Worm (Caenorhabditis elegans) whole organism, mixed stage, embryonic: ENCODE measurements around the gene let-721.

Source experiments
- M03D4.4 ChIP-seq: sonication (generic microtip); optimal IDR thresholded peaks from 2 replicates; lab custom pipeline; 2017; ENCODE audit warnings: mild to moderate bottlenecking, missing genetic modification characterization, missing compliant biosample characterization
- bed-3 ChIP-seq: fragments of 200-800 bp; sonication (Bioruptor generic); optimal IDR thresholded peaks from 3 replicates; lab custom pipeline; 2018; ENCODE audit warnings: mild to moderate bottlenecking, missing genetic modification characterization, moderate library complexity, missing compliant biosample characterization
- blmp-1 ChIP-seq: fragments of 150-350 bp; optimal IDR thresholded peaks from 2 replicates; lab custom pipeline; 2014; ENCODE audit warnings: missing biosample characterization, missing genetic modification characterization
- ceh-39 ChIP-seq: fragments of 150-350 bp; optimal IDR thresholded peaks from 2 replicates; lab custom pipeline; 2014; ENCODE audit warnings: missing biosample characterization, missing genetic modification characterization
- ceh-43 ChIP-seq: fragments of 200-800 bp; sonication (Bioruptor generic); optimal IDR thresholded peaks from 2 replicates; lab custom pipeline; 2018; ENCODE audit warnings: mild to moderate bottlenecking, missing genetic modification characterization, moderate library complexity, missing compliant biosample characterization
- ceh-83 ChIP-seq: fragments of 200-800 bp; sonication (Bioruptor generic); optimal IDR thresholded peaks from 2 replicates; lab custom pipeline; 2018; ENCODE audit warnings: mild to moderate bottlenecking, missing genetic modification characterization, missing compliant biosample characterization
- ces-1 ChIP-seq: fragments of 150-350 bp; optimal IDR thresholded peaks from 2 replicates; lab custom pipeline; 2014; ENCODE audit warnings: missing biosample characterization, missing genetic modification reagents, missing genetic modification characterization
- cnd-1 ChIP-seq: fragments of 200-800 bp; sonication (Bioruptor generic); optimal IDR thresholded peaks from 2 replicates; lab custom pipeline; 2018; ENCODE audit warnings: mild to moderate bottlenecking, missing genetic modification characterization, missing compliant biosample characterization
- drap-1 ChIP-seq: fragments of 200-800 bp; sonication (Bioruptor generic); optimal IDR thresholded peaks from 3 replicates; lab custom pipeline; 2018; ENCODE audit warnings: mild to moderate bottlenecking, missing genetic modification characterization, missing compliant biosample characterization
- elt-1 ChIP-seq: sonication (generic microtip); optimal IDR thresholded peaks from 2 replicates; lab custom pipeline; 2017; ENCODE audit warnings: missing genetic modification characterization, mild to moderate bottlenecking, missing compliant biosample characterization, antibody characterized with exemption, moderate library complexity, borderline replicate concordance; ENCODE audit not compliant: insufficient read depth
- elt-3 ChIP-seq: fragments of 150-350 bp; optimal IDR thresholded peaks from 2 replicates; lab custom pipeline; 2014; ENCODE audit warnings: missing biosample characterization, missing genetic modification characterization
- flh-1 ChIP-seq: fragments of 200-800 bp; sonication (Bioruptor generic); optimal IDR thresholded peaks from 2 replicates; lab custom pipeline; 2018; ENCODE audit warnings: mild to moderate bottlenecking, missing genetic modification characterization, moderate library complexity, missing compliant biosample characterization
- ham-2 ChIP-seq: fragments of 200-800 bp; sonication (Bioruptor generic); optimal IDR thresholded peaks from 2 replicates; lab custom pipeline; 2018; ENCODE audit warnings: mild to moderate bottlenecking, missing genetic modification characterization, missing compliant biosample characterization
- hlh-1 ChIP-seq: fragments of 150-350 bp; optimal IDR thresholded peaks from 2 replicates; lab custom pipeline; 2014; ENCODE audit warnings: missing biosample characterization, missing genetic modification reagents, missing genetic modification characterization
- lin-13 ChIP-seq: fragments of 150-350 bp; optimal IDR thresholded peaks from 2 replicates; lab custom pipeline; 2014; ENCODE audit warnings: missing biosample characterization, missing genetic modification characterization
- lin-32 ChIP-seq: fragments of 200-800 bp; sonication (Bioruptor generic); optimal IDR thresholded peaks from 2 replicates; lab custom pipeline; 2018; ENCODE audit warnings: mild to moderate bottlenecking, missing genetic modification characterization, missing compliant biosample characterization
- lsy-2 ChIP-seq: fragments of 150-350 bp; optimal IDR thresholded peaks from 2 replicates; lab custom pipeline; 2014; ENCODE audit warnings: missing biosample characterization, missing genetic modification characterization
- mep-1 ChIP-seq: fragments of 150-350 bp; optimal IDR thresholded peaks from 2 replicates; lab custom pipeline; 2017; ENCODE audit warnings: missing biosample characterization, missing genetic modification reagents, missing genetic modification characterization, inconsistent platforms
- mls-2 ChIP-seq: sonication (generic microtip); optimal IDR thresholded peaks from 2 replicates; lab custom pipeline; 2016; ENCODE audit warnings: mild to moderate bottlenecking, missing genetic modification characterization, moderate library complexity, missing compliant biosample characterization
- nhr-12 ChIP-seq: fragments of 150-350 bp; optimal IDR thresholded peaks from 2 replicates; lab custom pipeline; 2014; ENCODE audit warnings: missing biosample characterization, missing genetic modification characterization
- nhr-2 ChIP-seq: fragments of 150-350 bp; optimal IDR thresholded peaks from 2 replicates; lab custom pipeline; 2014; ENCODE audit warnings: missing biosample characterization, missing genetic modification characterization
- nhr-237 ChIP-seq: fragments of 150-350 bp; optimal IDR thresholded peaks from 2 replicates; lab custom pipeline; 2014; ENCODE audit warnings: missing biosample characterization, missing genetic modification characterization
- nhr-28 ChIP-seq: fragments of 150-350 bp; optimal IDR thresholded peaks from 2 replicates; lab custom pipeline; 2014; ENCODE audit warnings: missing biosample characterization, missing genetic modification characterization
- pha-4 ChIP-seq: fragments of 150-350 bp; optimal IDR thresholded peaks from 2 replicates; lab custom pipeline; 2018; ENCODE audit warnings: missing biosample characterization, missing genetic modification reagents, missing genetic modification characterization
- sem-2 ChIP-seq: fragments of 200-800 bp; sonication (Bioruptor generic); optimal IDR thresholded peaks from 2 replicates; lab custom pipeline; 2018; ENCODE audit warnings: mild to moderate bottlenecking, missing genetic modification characterization, missing compliant biosample characterization
- snpc-4 ChIP-seq: fragments of 150-350 bp; optimal IDR thresholded peaks from 2 replicates; lab custom pipeline; 2014; ENCODE audit warnings: missing biosample characterization, missing genetic modification characterization
- tbx-8 ChIP-seq: fragments of 200-800 bp; sonication (Bioruptor generic); optimal IDR thresholded peaks from 2 replicates; lab custom pipeline; 2018; ENCODE audit warnings: mild to moderate bottlenecking, missing genetic modification characterization, moderate library complexity, missing compliant biosample characterization
- unc-120 ChIP-seq: sonication (generic microtip); optimal IDR thresholded peaks from 2 replicates; lab custom pipeline; 2017; ENCODE audit warnings: missing genetic modification characterization, missing compliant biosample characterization; ENCODE audit not compliant: poor library complexity, severe bottlenecking
- unc-39 ChIP-seq: fragments of 150-350 bp; optimal IDR thresholded peaks from 2 replicates; lab custom pipeline; 2014; ENCODE audit warnings: missing biosample characterization, missing genetic modification characterization
- zip-8 ChIP-seq: fragments of 150-350 bp; optimal IDR thresholded peaks from 2 replicates; lab custom pipeline; 2014; ENCODE audit warnings: missing biosample characterization, missing genetic modification characterization
- ztf-11 ChIP-seq: fragments of 150-350 bp; optimal IDR thresholded peaks from 2 replicates; lab custom pipeline; 2014; ENCODE audit warnings: missing biosample characterization, missing genetic modification characterization

Gene let-721

ce11 chrIII:6452683-6453082 is 6.0 kb upstream of the let-721 start:
- peak; percentile 63 for TF ChIP-seq hlh-1 (tag; lab: Kevin White, UChicago)
- peak; percentile 17 for TF ChIP-seq lin-13 (tag; lab: Kevin White, UChicago)
- TF ChIP-seq lsy-2, result peak; percentile 24
- peak; percentile 65 for TF ChIP-seq mep-1 (tag; lab: Kevin White, UChicago)
- TF ChIP-seq ceh-39 (tag; lab: Kevin White, UChicago), result peak; percentile 47
- TF ChIP-seq M03D4.4 (tag; lab: Kevin White, UChicago), result no peak
- TF ChIP-seq, all 35 proteins: peak for 5

ce11 chrIII:6452278-6452677 is 5.6 kb upstream of the let-721 start, which contains the start of gene set-1:
Gene set-1, minus strand, starts transcription at chrIII:6452378.
- TF ChIP-seq flh-1 (GFP tag; lab: Kevin White, UChicago) (no peak), cnd-1 (tag; lab: Kevin White, UChicago) (no peak), nhr-2 (tag; lab: Kevin White, UChicago) (no peak), ceh-83 (GFP tag; lab: Kevin White, UChicago) (no peak), hlh-1 (tag; lab: Kevin White, UChicago) (no peak)

ce11 chrIII:6450596-6450995 is 3.9 kb upstream of the let-721 start, which contains the start of gene T26A5.6:
Gene T26A5.6, minus strand, starts transcription at chrIII:6450696.
- TF ChIP-seq ztf-11 (tag; lab: Kevin White, UChicago), result no peak
- no peak for TF ChIP-seq nhr-28 (tag; lab: Kevin White, UChicago)
- no peak for TF ChIP-seq ceh-43
- no peak for TF ChIP-seq mls-2 (tag; lab: Kevin White, UChicago)
- TF ChIP-seq lin-32 (GFP tag; lab: Kevin White, UChicago), result no peak
- TF ChIP-seq elt-3 (tag; lab: Kevin White, UChicago), result no peak
- TF ChIP-seq nhr-12, result no peak
- TF ChIP-seq pha-4 (tag; lab: Kevin White, UChicago), result no peak
- no peak for TF ChIP-seq nhr-2 (tag; lab: Kevin White, UChicago)
- TF ChIP-seq unc-120 (tag; lab: Kevin White, UChicago), result no peak
- no peak for TF ChIP-seq M03D4.4 (tag; lab: Kevin White, UChicago)
- TF ChIP-seq nhr-237 (tag; lab: Kevin White, UChicago), result no peak
- no peak for TF ChIP-seq flh-1 (GFP tag; lab: Kevin White, UChicago)
- no peak for TF ChIP-seq unc-39 (tag; lab: Kevin White, UChicago)
- no peak for TF ChIP-seq ham-2 (GFP tag; lab: Kevin White, UChicago)
- TF ChIP-seq mep-1 (tag; lab: Kevin White, UChicago), result no peak

ce11 chrIII:6449854-6450253 is 3.1 kb upstream of the let-721 start:
- TF ChIP-seq snpc-4, result no peak
- no peak for TF ChIP-seq drap-1 (GFP tag; lab: Kevin White, UChicago)
- no peak for TF ChIP-seq ces-1 (GFP tag; lab: Kevin White, UChicago)
- no peak for TF ChIP-seq cnd-1 (tag; lab: Kevin White, UChicago)
- TF ChIP-seq, all 35 proteins: peak for 0

- peak; percentile 10 for TF ChIP-seq nhr-237 (tag; lab: Kevin White, UChicago)
- TF ChIP-seq lin-13 (tag; lab: Kevin White, UChicago), result no peak
- TF ChIP-seq zip-8 (tag; lab: Kevin White, UChicago), result peak; percentile 27
- TF ChIP-seq bed-3, result no peak
- TF ChIP-seq cnd-1 (tag; lab: Kevin White, UChicago), result no peak
- TF ChIP-seq ham-2 (GFP tag; lab: Kevin White, UChicago), result no peak
- TF ChIP-seq elt-1 (tag; lab: Kevin White, UChicago), result no peak
- peak; percentile 75 for TF ChIP-seq hlh-1 (tag; lab: Kevin White, UChicago)
- no peak for TF ChIP-seq blmp-1 (tag; lab: Kevin White, UChicago)
- TF ChIP-seq lsy-2, result no peak
These were observed 814 bp upstream of the let-721 start for ce11 chrIII:6447521-6447920.

- TF ChIP-seq unc-120 (tag; lab: Kevin White, UChicago) (peak; percentile 37), lsy-2 (peak; percentile 43), pha-4 (tag; lab: Kevin White, UChicago) (peak; percentile 68), bed-3 (no peak), ham-2 (GFP tag; lab: Kevin White, UChicago) (peak; percentile 10), mls-2 (tag; lab: Kevin White, UChicago) (peak; percentile 3), sem-2 (GFP tag; lab: Kevin White, UChicago) (no peak), M03D4.4 (tag; lab: Kevin White, UChicago) (peak; percentile 17), tbx-8 (GFP tag; lab: Kevin White, UChicago) (no peak)
These were observed 2.4 kb downstream of the let-721 start, which contains the start of gene C05D11.13 for ce11 chrIII:6444335-6444734. Gene C05D11.13, minus strand, starts transcription at chrIII:6444586.
